Fruit fly (Drosophila melanogaster): Measurements from ENCODE around the gene CG10973.

Gene CG10973

dm6 chr3L:12792933-12793448 lies 38.4 kb upstream of the CG10973 start (continued):
- TF ChIP-seq HHEX (GFP tag; optimal IDR thresholded peaks at IDR 0.05) (peak; percentile 39), CG8290 (GFP tag; optimal IDR thresholded peaks at IDR 0.05) (peak; percentile 50), CG8290 (tag; optimal IDR thresholded peaks at IDR 0.05) (peak in 1 of 2 experiments; percentile 4), nom (GFP tag; optimal IDR thresholded peaks at IDR 0.05) (peak; percentile 86), dysf (GFP tag; IDR thresholded peaks at IDR 0.05) (peak; percentile 55; the same call in 2 of the 3 replicates), dm (GFP tag; optimal IDR thresholded peaks at IDR 0.05) (no peak), Blimp-1 (GFP tag; optimal IDR thresholded peaks at IDR 0.05) (peak; percentile 96), CG18476 (GFP tag; optimal IDR thresholded peaks at IDR 0.05) (peak; percentile 10), CG16815 (GFP tag; optimal IDR thresholded peaks at IDR 0.05) (no peak), Hr78 (GFP tag; optimal IDR thresholded peaks at IDR 0.05) (peak in 1 of 2 experiments; percentile 21), Rx (GFP tag; IDR thresholded peaks at IDR 0.05) (no peak), CG10979 (tag; optimal IDR thresholded peaks at IDR 0.05) (peak; percentile 69), CG14014 (GFP tag; IDR thresholded peaks at IDR 0.05) (0 out of 2 replicates have a peak, but pooled peaks have one; percentile 48), pfk (GFP tag; optimal IDR thresholded peaks at IDR 0.05) (no peak), Eip74EF (GFP tag; optimal IDR thresholded peaks at IDR 0.05) (peak in 1 of 2 experiments; percentile 61), CG12071 (GFP tag; optimal IDR thresholded peaks at IDR 0.05) (peak; percentile 6), CG15601 (tag; optimal IDR thresholded peaks at IDR 0.05) (peak; percentile 41), CG17186 (GFP tag; optimal IDR thresholded peaks at IDR 0.05) (no peak), CG18599 (GFP tag; optimal IDR thresholded peaks at IDR 0.05) (peak; percentile 72), CG17328 (GFP tag; IDR thresholded peaks at IDR 0.05) (peak; percentile 24; the same call in 1 of the 2 replicates), CG31224 (GFP tag; IDR thresholded peaks at IDR 0.05) (0 out of 2 replicates have a peak, but pooled peaks have one; percentile 10), Xrp1 (GFP tag; IDR thresholded peaks at IDR 0.05) (peak; percentile 64; the same call in 1 of the 2 replicates), dmrt99B (tag; optimal IDR thresholded peaks at IDR 0.05) (peak; percentile 76), CG11696 (GFP tag; IDR thresholded peaks at IDR 0.05) (peak; percentile 78), CG17568 (GFP tag; optimal IDR thresholded peaks at IDR 0.05) (peak; percentile 53), grau (tag; optimal IDR thresholded peaks at IDR 0.05) (peak; percentile 82), bbx (GFP tag; IDR thresholded peaks at IDR 0.05; ENCODE audit: partially characterized antibody) (no peak), Nf-YB (GFP tag; optimal IDR thresholded peaks at IDR 0.05) (peak; percentile 40), crol (GFP tag; IDR thresholded peaks at IDR 0.05) (no peak), CG32767 (GFP tag; IDR thresholded peaks at IDR 0.05) (0 out of 2 replicates have a peak, but pooled peaks have one; percentile 33), CG10147 (GFP tag; optimal IDR thresholded peaks at IDR 0.05) (peak; percentile 75), Vsx1 (GFP tag; optimal IDR thresholded peaks at IDR 0.05) (no peak), CoRest (tag; optimal IDR thresholded peaks at IDR 0.05) (peak; percentile 80), TFAM (GFP tag; optimal IDR thresholded peaks at IDR 0.05) (no peak), bab2 (GFP tag; optimal IDR thresholded peaks at IDR 0.05) (peak; percentile 50), Fer1 (GFP tag; optimal IDR thresholded peaks at IDR 0.05) (peak; percentile 74), CG11504 (tag; optimal IDR thresholded peaks at IDR 0.05) (peak; percentile 79), CG14441 (GFP tag; IDR thresholded peaks at IDR 0.05) (0 out of 2 replicates have a peak, but pooled peaks have one; percentile 32), Drgx (GFP tag; IDR thresholded peaks at IDR 0.05) (peak; percentile 84), CG15514 (GFP tag; optimal IDR thresholded peaks at IDR 0.05) (peak; percentile 6), sisA (GFP tag; IDR thresholded peaks at IDR 0.05) (no peak), cato (GFP tag; optimal IDR thresholded peaks at IDR 0.05; ENCODE audit: borderline replicate concordance) (no peak), CG12391 (tag; optimal IDR thresholded peaks at IDR 0.05) (peak; percentile 74), CG13775 (GFP tag; optimal IDR thresholded peaks at IDR 0.05) (peak; percentile 39), Ptx1 (GFP tag; IDR thresholded peaks at IDR 0.05) (peak; percentile 50; the same call in 1 of the 2 replicates), Atf6 (GFP tag; IDR thresholded peaks at IDR 0.05) (peak; percentile 63), Asciz (GFP tag; optimal IDR thresholded peaks at IDR 0.05) (peak; percentile 48), Poxn (GFP tag; IDR thresholded peaks at IDR 0.05) (no peak)

Data from whole organism, embryonic.